Fruit fly (Drosophila melanogaster) whole organism, embryonic: Measurements from ENCODE around the gene CG17283.

Experiments
- CG4328 ChIP-seq: fragments of 200-800 bp; sonication (Bioruptor generic); optimal IDR thresholded peaks from 3 replicates; lab custom pipeline; 2017; ENCODE audit warnings: missing biosample characterization, missing genetic modification reagents, missing genetic modification characterization
- MBD-R2 ChIP-seq: fragments of 200-800 bp; sonication (Bioruptor generic); IDR thresholded peaks from 2 replicates; pipeline ENCODE4 v1.3.6; 2022; ENCODE audit warnings: missing biosample characterization, missing genetic modification characterization
- pzg ChIP-seq: fragments of 200-800 bp; sonication (Bioruptor generic); optimal IDR thresholded peaks from 3 replicates; lab custom pipeline; 2018; ENCODE audit warnings: missing biosample characterization, mild to moderate bottlenecking, missing genetic modification characterization, moderate library complexity

DNA sequence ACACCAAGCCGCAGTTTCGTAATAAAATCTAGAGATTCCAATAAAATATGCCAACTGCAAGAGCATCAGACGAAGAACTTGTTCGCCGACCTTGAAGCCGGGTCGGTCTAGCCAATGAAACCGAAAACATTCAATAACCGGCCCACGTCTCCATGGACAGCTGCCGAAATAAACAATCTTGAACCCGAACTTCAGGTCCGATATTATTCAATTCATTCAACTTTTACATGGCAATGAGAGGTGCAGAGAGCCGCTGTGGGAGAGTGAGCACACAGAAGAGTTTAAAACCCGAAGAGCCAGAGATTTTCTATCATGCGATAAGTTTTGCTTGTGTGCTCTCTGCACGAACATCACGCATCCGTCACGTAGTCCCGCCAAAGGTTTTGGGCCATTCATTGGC lies 30.2 kb upstream of the CG17283 start:
- TF ChIP-seq MBD-R2 (GFP tag; lab: Robert Waterston, UW) (no peak), pzg (GFP tag; lab: Kevin White, UChicago) (no peak), CG4328 (GFP tag; lab: Kevin White, UChicago) (no peak)
